Fruit fly (Drosophila melanogaster) whole organism, embryonic: Measurements from ENCODE around the gene MBD-like.

ENCODE experiments used
- Adf1 ChIP-seq: fragments of 200-800 bp; sonication (Bioruptor generic); IDR thresholded peaks from 2 replicates; pipeline ENCODE4 v1.3.6; 2022; ENCODE audit warnings: missing biosample characterization, missing genetic modification characterization
- Bgb ChIP-seq: fragments of 200-800 bp; sonication (Bioruptor generic); IDR thresholded peaks from 2 replicates; pipeline ENCODE4 v1.3.6; 2022; ENCODE audit warnings: missing biosample characterization, missing genetic modification characterization; ENCODE audit not compliant: partially characterized antibody
- BtbVII ChIP-seq: fragments of 200-800 bp; sonication (Bioruptor generic); optimal IDR thresholded peaks from 3 replicates; lab custom pipeline; 2017; ENCODE audit warnings: missing biosample characterization, mild to moderate bottlenecking, missing genetic modification characterization
- C15 ChIP-seq: fragments of 200-800 bp; sonication (Bioruptor generic); IDR thresholded peaks from 3 replicates; pipeline ENCODE4 v1.3.6; 2022; ENCODE audit warnings: missing biosample characterization, missing genetic modification characterization
- CG10543 ChIP-seq: fragments of 200-800 bp; sonication (Bioruptor generic); optimal IDR thresholded peaks from 3 replicates; lab custom pipeline; 2017; ENCODE audit warnings: missing biosample characterization, mild to moderate bottlenecking, missing genetic modification characterization, moderate library complexity
- CG12744 ChIP-seq: fragments of 200-800 bp; sonication (Bioruptor generic); optimal IDR thresholded peaks from 2 replicates; lab custom pipeline; 2016; ENCODE audit warnings: missing biosample characterization, missing genetic modification characterization
- CG13775 ChIP-seq: fragments of 200-800 bp; sonication (Bioruptor generic); optimal IDR thresholded peaks from 3 replicates; lab custom pipeline; 2017; ENCODE audit warnings: missing biosample characterization, mild to moderate bottlenecking, missing genetic modification characterization
- CG13894 ChIP-seq: fragments of 200-800 bp; sonication (Bioruptor generic); optimal IDR thresholded peaks from 3 replicates; lab custom pipeline; 2018; ENCODE audit warnings: missing biosample characterization, mild to moderate bottlenecking, missing genetic modification characterization, moderate library complexity
- CG14965 ChIP-seq: fragments of 200-800 bp; sonication (Bioruptor generic); optimal IDR thresholded peaks from 2 replicates; lab custom pipeline; 2016; ENCODE audit warnings: missing biosample characterization, missing genetic modification characterization, borderline replicate concordance
- CG30020 ChIP-seq: fragments of 200-800 bp; optimal IDR thresholded peaks from 2 replicates; lab custom pipeline; 2019; ENCODE audit warnings: missing biosample characterization, mild to moderate bottlenecking, missing genetic modification characterization, moderate library complexity
- CG4282 ChIP-seq: fragments of 200-800 bp; sonication (Bioruptor generic); optimal IDR thresholded peaks from 2 replicates; lab custom pipeline; 2016; ENCODE audit warnings: missing biosample characterization, missing genetic modification characterization
- CG4404 ChIP-seq: fragments of 200-800 bp; sonication (Bioruptor generic); IDR thresholded peaks from 2 replicates; pipeline ENCODE4 v1.3.6; 2022; ENCODE audit warnings: missing biosample characterization, missing genetic modification characterization
- CG6175 ChIP-seq: fragments of 200-800 bp; sonication (Bioruptor generic); IDR thresholded peaks from 3 replicates; pipeline ENCODE4 v1.3.6; 2022; ENCODE audit warnings: missing biosample characterization, missing genetic modification characterization
- CG6683 ChIP-seq: fragments of 200-800 bp; sonication (Bioruptor generic); optimal IDR thresholded peaks from 2 replicates; lab custom pipeline; 2017; ENCODE audit warnings: missing biosample characterization, mild to moderate bottlenecking, missing genetic modification characterization, missing genetic modification reagents
- CG6791 ChIP-seq: fragments of 200-800 bp; sonication (Bioruptor generic); IDR thresholded peaks from 3 replicates; pipeline ENCODE4 v1.3.6; 2022; ENCODE audit warnings: missing biosample characterization, missing genetic modification characterization; ENCODE audit not compliant: partially characterized antibody
- CG7839 ChIP-seq: fragments of 200-800 bp; sonication (Bioruptor generic); optimal IDR thresholded peaks from 3 replicates; lab custom pipeline; 2018; ENCODE audit warnings: missing biosample characterization, mild to moderate bottlenecking, missing genetic modification characterization, moderate library complexity
- CG8290 ChIP-seq, 3 experiments: fragments of 200-800 bp; sonication (Bioruptor generic); optimal IDR thresholded peaks; 2 replicates each; lab custom pipeline; 2016 to 2019; ENCODE audit warnings: missing biosample characterization in 3 of 3, missing genetic modification characterization in 3 of 3, mild to moderate bottlenecking in 2 of 3, moderate library complexity in 1 of 3
- Chrac-16 ChIP-seq: fragments of 200-800 bp; sonication (Bioruptor generic); optimal IDR thresholded peaks from 3 replicates; lab custom pipeline; 2016; ENCODE audit warnings: missing biosample characterization, missing genetic modification characterization
- Dbx ChIP-seq: fragments of 200-800 bp; sonication (Bioruptor generic); IDR thresholded peaks from 3 replicates; pipeline ENCODE4 v1.3.6; 2022; ENCODE audit warnings: missing biosample characterization, missing genetic modification characterization
- Dip2 ChIP-seq: fragments of 200-800 bp; sonication (Bioruptor generic); IDR thresholded peaks from 2 replicates; pipeline ENCODE4 v1.3.6; 2022; ENCODE audit warnings: missing biosample characterization, missing genetic modification characterization
- Hmr ChIP-seq: fragments of 200-800 bp; sonication (Bioruptor generic); optimal IDR thresholded peaks from 3 replicates; lab custom pipeline; 2017; ENCODE audit warnings: mild to moderate bottlenecking, missing biosample characterization, missing genetic modification reagents, missing genetic modification characterization
- Hmx ChIP-seq: fragments of 200-800 bp; sonication (Bioruptor generic); optimal IDR thresholded peaks from 2 replicates; lab custom pipeline; 2016; ENCODE audit warnings: missing biosample characterization, missing genetic modification characterization
- Hr78 ChIP-seq, 2 experiments: fragments of 200-800 bp in 1 of 2; fragments of >200 bp in 1 of 2; sonication (Bioruptor generic) in 1 of 2; optimal IDR thresholded peaks; 2 replicates each; lab custom pipeline; 2017 to 2019; ENCODE audit warnings: missing biosample characterization in 2 of 2, missing genetic modification characterization in 2 of 2, mild to moderate bottlenecking in 1 of 2, moderate library complexity in 1 of 2
- Neu2 ChIP-seq: fragments of 200-800 bp; sonication (Bioruptor generic); optimal IDR thresholded peaks from 3 replicates; lab custom pipeline; 2016; ENCODE audit warnings: missing biosample characterization, missing genetic modification characterization, borderline replicate concordance
- Ssrp ChIP-seq: fragments of 200-800 bp; sonication (Bioruptor generic); optimal IDR thresholded peaks from 2 replicates; lab custom pipeline; 2018; ENCODE audit warnings: missing biosample characterization, mild to moderate bottlenecking, missing genetic modification characterization, moderate library complexity
- abd-A ChIP-seq: fragments of 200-800 bp; sonication (Bioruptor generic); optimal IDR thresholded peaks from 3 replicates; lab custom pipeline; 2019; ENCODE audit warnings: missing biosample characterization, mild to moderate bottlenecking, missing genetic modification characterization, moderate library complexity
- bbx ChIP-seq: fragments of 200-800 bp; sonication (Bioruptor generic); IDR thresholded peaks from 2 replicates; pipeline ENCODE4 v1.3.6; 2022; ENCODE audit warnings: missing biosample characterization, missing genetic modification characterization; ENCODE audit not compliant: partially characterized antibody
- cad ChIP-seq: fragments of >200 bp; optimal IDR thresholded peaks from 2 replicates; lab custom pipeline; 2017; ENCODE audit warnings: missing biosample characterization, missing genetic modification characterization
- caup ChIP-seq: fragments of 200-800 bp; sonication (Bioruptor generic); optimal IDR thresholded peaks from 3 replicates; lab custom pipeline; 2017; ENCODE audit warnings: missing biosample characterization, mild to moderate bottlenecking, missing genetic modification characterization, moderate library complexity; ENCODE audit not compliant: severe bottlenecking
- cg ChIP-seq: fragments of 200-800 bp; sonication (Bioruptor generic); optimal IDR thresholded peaks from 3 replicates; lab custom pipeline; 2019; ENCODE audit warnings: missing biosample characterization, mild to moderate bottlenecking, missing genetic modification characterization, moderate library complexity
- chm ChIP-seq: fragments of 200-800 bp; sonication (Bioruptor generic); IDR thresholded peaks from 2 replicates; pipeline ENCODE4 v1.3.6; 2022; ENCODE audit warnings: missing biosample characterization, missing genetic modification characterization
- dan ChIP-seq: fragments of 200-800 bp; sonication (Bioruptor generic); IDR thresholded peaks from 2 replicates; pipeline ENCODE4 v1.3.6; 2022; ENCODE audit warnings: missing biosample characterization, missing genetic modification characterization
- grn ChIP-seq: fragments of 200-800 bp; sonication (Bioruptor generic); optimal IDR thresholded peaks from 3 replicates; lab custom pipeline; 2017; ENCODE audit warnings: missing biosample characterization, missing genetic modification characterization
- hb ChIP-seq: fragments of 200-800 bp; sonication (Bioruptor generic); IDR thresholded peaks from 3 replicates; pipeline ENCODE4 v1.3.6; 2022; ENCODE audit warnings: missing biosample characterization, missing genetic modification characterization; ENCODE audit not compliant: partially characterized antibody
- her ChIP-seq: fragments of 200-800 bp; sonication (Bioruptor generic); optimal IDR thresholded peaks from 2 replicates; lab custom pipeline; 2016; ENCODE audit warnings: missing biosample characterization, missing genetic modification characterization
- inv ChIP-seq: fragments of 200-800 bp; sonication (Bioruptor generic); IDR thresholded peaks from 2 replicates; pipeline ENCODE4 v1.3.6; 2022; ENCODE audit warnings: missing biosample characterization, missing genetic modification characterization; ENCODE audit not compliant: partially characterized antibody
- kah ChIP-seq: fragments of 200-800 bp; sonication (Bioruptor generic); optimal IDR thresholded peaks from 2 replicates; lab custom pipeline; 2018; ENCODE audit warnings: missing biosample characterization, mild to moderate bottlenecking, missing genetic modification characterization
- lbe ChIP-seq: fragments of 200-800 bp; sonication (Bioruptor generic); optimal IDR thresholded peaks from 2 replicates; lab custom pipeline; 2016; ENCODE audit warnings: missing biosample characterization, mild to moderate bottlenecking, missing genetic modification characterization
- nerfin-2 ChIP-seq: fragments of 200-800 bp; sonication (Bioruptor generic); IDR thresholded peaks from 2 replicates; pipeline ENCODE4 v1.3.6; 2022; ENCODE audit warnings: missing biosample characterization, missing genetic modification characterization; ENCODE audit not compliant: partially characterized antibody
- stc ChIP-seq: fragments of 200-800 bp; sonication (Bioruptor generic); IDR thresholded peaks from 2 replicates; pipeline ENCODE4 v1.3.6; 2022; ENCODE audit warnings: missing biosample characterization, missing genetic modification characterization
- tup ChIP-seq: fragments of 200-800 bp; sonication (Bioruptor generic); optimal IDR thresholded peaks from 2 replicates; lab custom pipeline; 2016; ENCODE audit warnings: missing biosample characterization, mild to moderate bottlenecking, missing genetic modification characterization, moderate library complexity
- twi ChIP-seq: fragments of 200-800 bp; optimal IDR thresholded peaks from 2 replicates; lab custom pipeline; 2019; ENCODE audit warnings: missing biosample characterization, mild to moderate bottlenecking, missing genetic modification characterization, moderate library complexity
- usp ChIP-seq: fragments of >200 bp; optimal IDR thresholded peaks from 2 replicates; lab custom pipeline; 2017; ENCODE audit warnings: missing biosample characterization, missing genetic modification characterization
- wek ChIP-seq: fragments of 200-800 bp; sonication (Bioruptor generic); optimal IDR thresholded peaks from 3 replicates; lab custom pipeline; 2018; ENCODE audit warnings: missing biosample characterization, mild to moderate bottlenecking, missing genetic modification characterization, moderate library complexity
- z ChIP-seq: fragments of 200-800 bp; sonication (Bioruptor generic); IDR thresholded peaks from 3 replicates; pipeline ENCODE4 v1.3.6; 2022; ENCODE audit warnings: missing biosample characterization, missing genetic modification characterization
- zen2 ChIP-seq: fragments of 200-800 bp; sonication (Bioruptor generic); IDR thresholded peaks from 3 replicates; pipeline ENCODE4 v1.3.6; 2022; ENCODE audit warnings: missing biosample characterization, missing genetic modification characterization; ENCODE audit not compliant: partially characterized antibody
- zfh1 ChIP-seq: fragments of 200-800 bp; sonication (Bioruptor generic); IDR thresholded peaks from 3 replicates; pipeline ENCODE4 v1.3.6; 2022; ENCODE audit warnings: missing biosample characterization, missing genetic modification characterization
- zfh2 ChIP-seq: fragments of 200-800 bp; sonication (Bioruptor generic); optimal IDR thresholded peaks from 2 replicates; lab custom pipeline; 2016; ENCODE audit warnings: missing biosample characterization, missing genetic modification characterization

MBD-like gene

DNA sequence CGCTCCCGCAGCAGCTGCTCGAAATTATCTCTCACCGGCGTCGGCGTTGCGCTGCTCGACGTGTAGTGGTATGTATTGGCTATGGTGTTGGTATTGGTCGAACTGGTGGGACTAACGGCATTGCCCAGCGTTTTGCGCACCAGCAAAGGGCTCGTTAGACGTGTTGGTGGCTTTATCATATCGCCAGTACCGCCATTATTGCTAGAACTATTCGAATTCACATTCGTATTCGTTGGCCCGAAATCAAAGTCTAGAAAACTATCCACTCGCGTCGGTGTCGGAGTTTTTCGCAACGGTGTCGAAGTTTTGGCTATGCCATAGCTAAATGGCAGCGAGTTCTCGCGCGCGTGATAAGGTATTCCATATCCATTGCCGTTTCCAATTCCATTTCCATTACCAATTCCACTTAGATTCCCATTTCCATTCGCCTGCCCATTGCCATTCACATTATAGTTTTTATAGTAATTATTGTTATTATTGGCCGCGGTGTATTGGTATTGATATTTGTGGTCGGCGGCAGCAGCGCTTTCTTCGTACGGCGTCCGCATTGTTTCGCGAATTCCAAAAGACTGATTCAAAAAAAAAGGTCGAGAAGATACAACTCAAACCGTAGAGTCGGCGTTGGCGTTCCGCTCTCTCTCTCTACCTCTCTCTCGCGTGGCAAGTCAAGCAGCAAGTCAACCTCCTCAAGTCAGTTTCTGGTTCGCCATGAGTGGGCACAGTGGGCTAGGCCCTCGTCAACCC is 27.0 kb upstream of the MBD-like start, which contains the start of gene by:
by (minus strand) TSS at position 575 of the 744 bp plus-strand sequence.
- TF ChIP-seq CG7839 (tag; lab: Kevin White, UChicago): no peak
- TF ChIP-seq usp: no peak
- peak; percentile 41 for TF ChIP-seq abd-A (tag; lab: Kevin White, UChicago)
- no peak for TF ChIP-seq caup (GFP tag; lab: Kevin White, UChicago)
- TF ChIP-seq Chrac-16 (GFP tag; lab: Kevin White, UChicago): no peak
- TF ChIP-seq CG10543 (GFP tag; lab: Kevin White, UChicago): peak; percentile 43
- TF ChIP-seq CG12744: no peak
- TF ChIP-seq grn (GFP tag; lab: Kevin White, UChicago): no peak
- peak; percentile 38; the same call in 1 of the 2 replicates for TF ChIP-seq bbx
- TF ChIP-seq CG30020 (tag; lab: Kevin White, UChicago): no peak
- TF ChIP-seq her (GFP tag; lab: Kevin White, UChicago): no peak
- TF ChIP-seq Hmr (GFP tag; lab: Kevin White, UChicago): no peak
- no peak; the same call in 1 of the 2 replicates for TF ChIP-seq inv (GFP tag; lab: Robert Waterston, UW)
- TF ChIP-seq CG6791 (GFP tag; lab: Robert Waterston, UW): no peak
- TF ChIP-seq cad (GFP tag; lab: Kevin White, UChicago): no peak
- TF ChIP-seq Ssrp (tag; lab: Kevin White, UChicago): no peak
- no peak for TF ChIP-seq Neu2 (GFP tag; lab: Kevin White, UChicago)
- no peak for TF ChIP-seq CG13775 (GFP tag; lab: Kevin White, UChicago)
- no peak for TF ChIP-seq Hr78 (GFP tag; optimal IDR thresholded peaks at IDR 0.05; lab: Kevin White, UChicago)
- no peak for TF ChIP-seq CG4404 (GFP tag; lab: Robert Waterston, UW)
- TF ChIP-seq CG4282 (GFP tag; lab: Kevin White, UChicago): no peak
- no peak for TF ChIP-seq Hmx (GFP tag; lab: Kevin White, UChicago)
- TF ChIP-seq lbe (GFP tag; lab: Kevin White, UChicago): no peak
- no peak for TF ChIP-seq hb (GFP tag; lab: Robert Waterston, UW)
- no peak for TF ChIP-seq C15 (GFP tag; lab: Robert Waterston, UW)
- peak; percentile 19 for TF ChIP-seq CG13894
- no peak for TF ChIP-seq stc
- TF ChIP-seq zen2: peak; percentile 49; the same call in 1 of the 3 replicates
- TF ChIP-seq Adf1 (GFP tag; lab: Robert Waterston, UW): peak; percentile 38; the same call in 1 of the 2 replicates
- TF ChIP-seq dan (GFP tag; lab: Robert Waterston, UW): no peak
- TF ChIP-seq twi: no peak
- no peak for TF ChIP-seq nerfin-2
- peak; percentile 47 for TF ChIP-seq cg (GFP tag; lab: Kevin White, UChicago)
- TF ChIP-seq tup: no peak
- TF ChIP-seq z (GFP tag; lab: Robert Waterston, UW): peak; percentile 58; the same call in 1 of the 3 replicates
- TF ChIP-seq chm (GFP tag; lab: Robert Waterston, UW): peak; percentile 14; the same call in 1 of the 2 replicates
- no peak for TF ChIP-seq kah (GFP tag; lab: Kevin White, UChicago)
- TF ChIP-seq Dip2 (GFP tag; lab: Robert Waterston, UW): no peak
- no peak for TF ChIP-seq Dbx (GFP tag; lab: Robert Waterston, UW)
- no peak for TF ChIP-seq zfh1
- no peak for TF ChIP-seq CG14965 (GFP tag; lab: Kevin White, UChicago)
- TF ChIP-seq wek (GFP tag; lab: Kevin White, UChicago): no peak
- peak; percentile 25; the same call in 1 of the 2 replicates for TF ChIP-seq Bgb
- TF ChIP-seq zfh2 (GFP tag; lab: Kevin White, UChicago): no peak
- no peak for TF ChIP-seq CG6175 (GFP tag; lab: Robert Waterston, UW)
- TF ChIP-seq BtbVII: no peak
- TF ChIP-seq CG6683 (GFP tag; lab: Kevin White, UChicago): no peak
- no peak for TF ChIP-seq CG8290 (GFP tag; optimal IDR thresholded peaks at IDR 0.05; lab: Kevin White, UChicago)
- TF ChIP-seq CG8290 (tag; optimal IDR thresholded peaks at IDR 0.05; lab: Kevin White, UChicago): peak in 1 of 2 experiments; percentile 35
